Worm (Caenorhabditis elegans) whole organism, young adult: ENCODE measurements around the gene D1005.4.
A peak's percentile ranks its signal among the peaks of the same experiment; 100 is the strongest.

Experiments used
- B0035.1 ChIP-seq: sonication (generic microtip); optimal IDR thresholded peaks from 2 replicates; lab custom pipeline; 2016; ENCODE audit warnings: missing genetic modification characterization, mild to moderate bottlenecking, missing compliant biosample characterization, missing genotype, missing genetic modification reagents
- C17E4.6 ChIP-seq: fragments of 200-800 bp; sonication (Bioruptor generic); IDR thresholded peaks from 2 replicates; pipeline ENCODE4 v1.3.6; 2022; ENCODE audit warnings: missing genetic modification reagents, missing genetic modification characterization, missing compliant biosample characterization
- F39B2.1 ChIP-seq: fragments of 200-800 bp; sonication (Bioruptor generic); IDR thresholded peaks from 2 replicates; pipeline ENCODE4 v1.3.6; 2022; ENCODE audit warnings: missing genetic modification reagents, missing genetic modification characterization, missing compliant biosample characterization
- F57C9.4 ChIP-seq: sonication (generic microtip); optimal IDR thresholded peaks from 2 replicates; lab custom pipeline; 2017; ENCODE audit warnings: mild to moderate bottlenecking, missing genetic modification characterization, missing compliant biosample characterization
- Y79H2A.3 ChIP-seq: fragments of 200-800 bp; sonication (Bioruptor generic); conservative IDR thresholded peaks from 2 replicates; pipeline ENCODE4 v1.3.6; 2022; ENCODE audit warnings: missing genetic modification reagents, missing genetic modification characterization, missing compliant biosample characterization
- cebp-1 ChIP-seq, 2 experiments: fragments of 200-800 bp in 1 of 2; sonication (Bioruptor generic) in 1 of 2; sonication (generic microtip) in 1 of 2; IDR thresholded peaks in 1 of 2; optimal IDR thresholded peaks in 1 of 2; 2 replicates each; pipeline versions ENCODE4 v1.3.6 to Lab custom; 2017 to 2022; ENCODE audit warnings: missing compliant biosample characterization in 2 of 2, missing genetic modification characterization in 2 of 2, mild to moderate bottlenecking in 1 of 2, missing genetic modification reagents in 1 of 2, moderate library complexity in 1 of 2
- ceh-27 ChIP-seq: fragments of 200-800 bp; sonication (Bioruptor generic); optimal IDR thresholded peaks from 2 replicates; lab custom pipeline; 2018; ENCODE audit warnings: mild to moderate bottlenecking, missing genetic modification characterization, moderate library complexity, missing compliant biosample characterization
- ceh-40 ChIP-seq: fragments of 200-800 bp; sonication (Bioruptor generic); IDR thresholded peaks from 2 replicates; pipeline ENCODE4 v1.3.6; 2022; ENCODE audit warnings: missing genetic modification characterization, missing compliant biosample characterization
- dox-1 ChIP-seq: fragments of 200-800 bp; sonication (Bioruptor generic); IDR thresholded peaks from 2 replicates; pipeline ENCODE4 v1.3.6; 2022; ENCODE audit warnings: missing genetic modification reagents, missing genetic modification characterization, missing compliant biosample characterization
- hlh-12 ChIP-seq: sonication (generic microtip); optimal IDR thresholded peaks from 2 replicates; lab custom pipeline; 2016; ENCODE audit warnings: missing genetic modification characterization, missing compliant biosample characterization
- lag-1 ChIP-seq: fragments of 200-800 bp; sonication (Bioruptor generic); IDR thresholded peaks from 2 replicates; pipeline ENCODE4 v1.3.6; 2022; ENCODE audit warnings: missing genetic modification reagents, missing genetic modification characterization, missing compliant biosample characterization
- lin-40 ChIP-seq: sonication (generic microtip); optimal IDR thresholded peaks from 2 replicates; lab custom pipeline; 2016; ENCODE audit warnings: missing genetic modification characterization, mild to moderate bottlenecking, missing compliant biosample characterization, missing genotype, missing genetic modification reagents
- madf-6 ChIP-seq: fragments of 200-800 bp; sonication (Bioruptor generic); IDR thresholded peaks from 2 replicates; pipeline ENCODE4 v1.3.6; 2022; ENCODE audit warnings: missing genetic modification reagents, missing genetic modification characterization, missing compliant biosample characterization
- mes-4 ChIP-seq: sonication (generic microtip); optimal IDR thresholded peaks from 2 replicates; lab custom pipeline; 2016; ENCODE audit warnings: missing genotype, missing genetic modification characterization, missing compliant biosample characterization
- nhr-27 ChIP-seq: fragments of 200-800 bp; sonication (Bioruptor generic); optimal IDR thresholded peaks from 2 replicates; lab custom pipeline; 2018; ENCODE audit warnings: mild to moderate bottlenecking, missing genetic modification characterization, moderate library complexity, missing compliant biosample characterization
- rec-8 ChIP-seq, 2 experiments: sonication (generic microtip); optimal IDR thresholded peaks; 2 replicates each; lab custom pipeline; 2016; ENCODE audit warnings: mild to moderate bottlenecking in 2 of 2, missing genetic modification characterization in 2 of 2, missing genetic modification reagents in 2 of 2, missing genotype in 2 of 2, missing biosample characterization in 1 of 2, missing compliant biosample characterization in 1 of 2, moderate library complexity in 1 of 2
- snpc-3.4 ChIP-seq: sonication (generic microtip); optimal IDR thresholded peaks from 2 replicates; lab custom pipeline; 2017; ENCODE audit warnings: missing genetic modification characterization, mild to moderate bottlenecking, missing compliant biosample characterization, antibody characterized with exemption, moderate library complexity, missing genotype, missing genetic modification reagents
- unc-62 ChIP-seq: fragments of 150-350 bp; optimal IDR thresholded peaks from 2 replicates; lab custom pipeline; 2014; ENCODE audit warnings: missing biosample characterization, missing genetic modification reagents, missing genetic modification characterization

D1005.4 gene

DNA sequence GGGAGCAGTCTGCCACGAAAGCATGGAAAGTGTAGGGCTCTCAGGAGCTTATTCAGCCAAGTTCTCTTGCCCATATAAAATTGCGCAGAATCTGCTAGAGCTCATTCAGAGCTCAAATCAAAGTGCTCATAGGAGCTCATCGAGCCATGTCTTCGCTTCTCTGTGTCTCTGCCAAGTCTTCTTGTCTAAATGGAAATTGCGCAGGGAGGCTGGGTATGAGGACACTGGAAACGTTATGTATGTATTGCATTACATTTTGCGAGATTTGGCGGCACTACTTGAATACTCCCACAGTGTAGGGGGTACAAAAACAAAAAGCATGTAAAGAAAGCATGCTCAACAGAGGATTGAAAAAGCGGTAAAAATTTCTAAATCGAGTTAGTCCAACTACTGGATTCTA, 48.5 kb downstream of the D1005.4 start (continued):
- TF ChIP-seq F57C9.4 (tag; lab: Kevin White, UChicago) (no peak), lin-40 (tag; lab: Kevin White, UChicago) (no peak), dox-1 (GFP tag; lab: Robert Waterston, UW) (peak; percentile 31; the same call in 1 of the 2 replicates), madf-6 (GFP tag; lab: Robert Waterston, UW) (no peak), rec-8 (tag; optimal IDR thresholded peaks at IDR 0.05; lab: Kevin White, UChicago) (no peak), ceh-40 (GFP tag; lab: Robert Waterston, UW) (no peak), Y79H2A.3 (GFP tag; lab: Robert Waterston, UW) (no peak), C17E4.6 (GFP tag; lab: Robert Waterston, UW) (no peak), F39B2.1 (no peak), cebp-1 (GFP tag; IDR thresholded peaks at IDR 0.05; lab: Robert Waterston, UW) (no peak), cebp-1 (tag; optimal IDR thresholded peaks at IDR 0.05; lab: Kevin White, UChicago) (peak; percentile 9), hlh-12 (no peak), nhr-27 (tag; lab: Kevin White, UChicago) (no peak), lag-1 (GFP tag; lab: Robert Waterston, UW) (no peak), unc-62 (GFP tag; lab: Kevin White, UChicago) (no peak), ceh-27 (no peak), mes-4 (tag; lab: Kevin White, UChicago) (no peak), snpc-3.4 (tag; lab: Kevin White, UChicago) (no peak), B0035.1 (tag; lab: Kevin White, UChicago) (no peak)
